Worm (Caenorhabditis elegans): Measurements from ENCODE around the gene F07B10.4.
A peak's percentile ranks its signal among the peaks of the same experiment; 100 is the strongest.

The F07B10.4 gene

DNA sequence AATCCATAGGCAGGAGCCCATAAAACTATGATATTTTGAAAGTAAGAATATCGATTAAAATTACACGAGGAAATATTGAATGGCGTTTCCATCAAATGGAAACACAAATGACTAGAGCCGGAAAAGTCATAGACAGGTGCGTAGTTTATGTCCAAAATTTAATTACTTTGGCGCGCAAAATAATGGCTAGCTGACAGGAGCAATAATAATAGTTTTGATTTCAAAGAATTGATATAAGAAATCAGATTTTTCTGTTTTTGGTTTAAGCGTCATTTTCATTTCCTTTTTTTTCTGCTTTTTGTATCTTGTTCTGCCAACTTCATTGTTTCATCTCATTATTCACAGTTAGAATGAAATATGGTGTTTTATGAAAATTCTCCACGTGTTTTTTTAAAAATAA, at the start of gene F07B10.4:
Gene F07B10.4, minus strand, starts transcription at position 101 of the 400 bp plus-strand sequence.
- TF ChIP-seq dmd-8 (GFP tag; IDR thresholded peaks at IDR 0.05) = no peak
- no peak for TF ChIP-seq hlh-30 (tag; optimal IDR thresholded peaks at IDR 0.05; ENCODE audit: insufficient read depth)
- no peak for TF ChIP-seq D1046.2 (GFP tag; IDR thresholded peaks at IDR 0.05)
- TF ChIP-seq nhr-25 (tag; optimal IDR thresholded peaks at IDR 0.05; ENCODE audit: borderline replicate concordance, insufficient read depth) = no peak
- TF ChIP-seq F37D6.2 (tag; optimal IDR thresholded peaks at IDR 0.05) = no peak
- TF ChIP-seq aly-2 (tag; optimal IDR thresholded peaks at IDR 0.05) = no peak
- no peak for TF ChIP-seq nhr-6 (tag; optimal IDR thresholded peaks at IDR 0.05)
- no peak for TF ChIP-seq mdl-1 (tag; optimal IDR thresholded peaks at IDR 0.05)
- no peak for TF ChIP-seq arid-1 (GFP tag; conservative IDR thresholded peaks at IDR 0.05)
- no peak for TF ChIP-seq ces-1 (GFP tag; optimal IDR thresholded peaks at IDR 0.05)
- TF ChIP-seq dve-1 (tag; optimal IDR thresholded peaks at IDR 0.05; ENCODE audit: insufficient read depth) = no peak
- no peak for TF ChIP-seq ztf-11 (tag; optimal IDR thresholded peaks at IDR 0.05)
- no peak for TF ChIP-seq ctbp-1 (GFP tag; IDR thresholded peaks at IDR 0.05)
- no peak for TF ChIP-seq pqm-1 (tag; optimal IDR thresholded peaks at IDR 0.05)
- no peak for TF ChIP-seq F10B5.3 (tag; optimal IDR thresholded peaks at IDR 0.05)
- TF ChIP-seq ceh-28 (tag; optimal IDR thresholded peaks at IDR 0.05) = no peak

DNA sequence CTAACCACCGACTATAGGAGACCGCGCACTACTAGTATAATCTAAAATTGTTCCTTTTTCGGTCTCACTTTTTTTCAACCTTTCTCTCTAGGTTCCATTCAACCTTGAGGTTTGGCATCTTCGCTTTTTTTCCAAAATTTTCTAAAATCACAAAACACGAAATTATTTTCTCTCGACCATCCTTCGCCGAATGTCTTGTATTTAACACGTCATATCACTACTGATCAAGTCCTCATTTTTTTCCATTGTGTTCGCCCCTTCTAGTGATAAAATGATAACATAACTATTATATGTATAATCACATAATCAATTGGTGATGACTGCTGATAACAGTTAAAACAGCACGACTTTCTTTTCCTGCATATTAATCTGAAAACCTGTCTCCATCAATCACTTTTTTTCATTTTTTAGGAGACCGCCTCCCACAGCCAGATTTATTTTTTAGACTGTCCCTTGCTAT, 48.1 kb upstream of the F07B10.4 start, which contains the start of gene T03F7.7:
Gene T03F7.7, plus strand, starts transcription at position 410 of the 460 bp plus-strand sequence.
- TF ChIP-seq nhr-77 (tag; optimal IDR thresholded peaks at IDR 0.05) (peak; percentile 64), hlh-11 (tag; optimal IDR thresholded peaks at IDR 0.05) (peak; percentile 66), nhr-76 (tag; optimal IDR thresholded peaks at IDR 0.05) (no peak), nhr-41 (GFP tag; IDR thresholded peaks at IDR 0.05) (no peak), mxl-2 (GFP tag; conservative IDR thresholded peaks at IDR 0.05) (no peak), zfp-3 (GFP tag; conservative IDR thresholded peaks at IDR 0.05) (no peak), nhr-48 (tag; optimal IDR thresholded peaks at IDR 0.05) (peak; percentile 45), F49E8.2 (tag; optimal IDR thresholded peaks at IDR 0.05; ENCODE audit: borderline replicate concordance) (no peak), F37D6.2 (tag; optimal IDR thresholded peaks at IDR 0.05) (no peak), duxl-1 (tag; optimal IDR thresholded peaks at IDR 0.05; ENCODE audit: poor library complexity) (no peak), mep-1 (tag; optimal IDR thresholded peaks at IDR 0.05) (no peak), snpc-1.2 (GFP tag; IDR thresholded peaks at IDR 0.05) (no peak), vab-7 (GFP tag; IDR thresholded peaks at IDR 0.05) (no peak), lin-39 (tag; optimal IDR thresholded peaks at IDR 0.05) (no peak), aly-2 (tag; optimal IDR thresholded peaks at IDR 0.05) (no peak), lin-29 (GFP tag; IDR thresholded peaks at IDR 0.05) (no peak), mxl-3 (GFP tag; optimal IDR thresholded peaks at IDR 0.05) (peak; percentile 46), lin-38 (GFP tag; IDR thresholded peaks at IDR 0.05) (no peak), lsy-2 (tag; optimal IDR thresholded peaks at IDR 0.05) (no peak), lim-7 (GFP tag; IDR thresholded peaks at IDR 0.05) (no peak), jun-1 (tag; optimal IDR thresholded peaks at IDR 0.05) (no peak), ceh-62 (tag; optimal IDR thresholded peaks at IDR 0.05) (no peak), cey-2 (tag; optimal IDR thresholded peaks at IDR 0.05; ENCODE audit: borderline replicate concordance, insufficient read depth) (no peak), ztf-11 (tag; optimal IDR thresholded peaks at IDR 0.05) (no peak), mdl-1 (tag; optimal IDR thresholded peaks at IDR 0.05) (peak in 1 of 2 experiments; percentile 35), sdz-12 (GFP tag; optimal IDR thresholded peaks at IDR 0.05) (no peak), dmd-6 (GFP tag; IDR thresholded peaks at IDR 0.05) (peak; percentile 85), Y75B8A.6 (GFP tag; IDR thresholded peaks at IDR 0.05) (no peak), tra-1 (GFP tag; IDR thresholded peaks at IDR 0.05) (peak; percentile 73; the same call in 1 of the 2 replicates), zip-11 (GFP tag; IDR thresholded peaks at IDR 0.05) (no peak), skn-1 (tag; optimal IDR thresholded peaks at IDR 0.05) (no peak), php-3 (GFP tag; IDR thresholded peaks at IDR 0.05) (peak; percentile 75), nhr-25 (tag; optimal IDR thresholded peaks at IDR 0.05; ENCODE audit: borderline replicate concordance, insufficient read depth) (no peak), ceh-44 (GFP tag; IDR thresholded peaks at IDR 0.05) (no peak), ama-1 (optimal IDR thresholded peaks at IDR 0.05) (no peak), egl-43 (GFP tag; IDR thresholded peaks at IDR 0.05) (no peak), nhr-102 (tag; optimal IDR thresholded peaks at IDR 0.05) (no peak), dve-1 (tag; optimal IDR thresholded peaks at IDR 0.05; ENCODE audit: insufficient read depth) (no peak), nhr-10 (tag; optimal IDR thresholded peaks at IDR 0.05) (no peak)
